Worm (Caenorhabditis elegans) whole organism, late embryonic: Measurements from ENCODE around the gene ZK892.6.

Source experiments
- C08G9.2 ChIP-seq: sonication (generic microtip); optimal IDR thresholded peaks from 2 replicates; lab custom pipeline; 2016; ENCODE audit warnings: mild to moderate bottlenecking, missing genetic modification characterization, moderate library complexity, missing compliant biosample characterization
- Y22D7AL.16 ChIP-seq: sonication (generic microtip); optimal IDR thresholded peaks from 2 replicates; lab custom pipeline; 2016; ENCODE audit warnings: missing genetic modification characterization, missing compliant biosample characterization
- ahr-1 ChIP-seq: sonication (generic microtip); optimal IDR thresholded peaks from 2 replicates; lab custom pipeline; 2016; ENCODE audit warnings: missing genetic modification characterization, missing compliant biosample characterization
- ceh-14 ChIP-seq: sonication (generic microtip); optimal IDR thresholded peaks from 2 replicates; lab custom pipeline; 2016; ENCODE audit warnings: missing genotype, missing genetic modification characterization, missing compliant biosample characterization
- ceh-18 ChIP-seq: sonication (generic microtip); optimal IDR thresholded peaks from 2 replicates; lab custom pipeline; 2016; ENCODE audit warnings: missing genetic modification characterization, missing compliant biosample characterization
- ceh-2 ChIP-seq: sonication (generic microtip); optimal IDR thresholded peaks from 2 replicates; lab custom pipeline; 2016; ENCODE audit warnings: missing genotype, missing genetic modification characterization, missing compliant biosample characterization
- ceh-22 ChIP-seq: sonication (generic microtip); optimal IDR thresholded peaks from 2 replicates; lab custom pipeline; 2017; ENCODE audit warnings: missing biosample characterization, missing genetic modification characterization
- ceh-24 ChIP-seq: sonication (generic microtip); optimal IDR thresholded peaks from 2 replicates; lab custom pipeline; 2016; ENCODE audit warnings: mild to moderate bottlenecking, missing genetic modification characterization, missing compliant biosample characterization
- ceh-31 ChIP-seq: sonication (generic microtip); optimal IDR thresholded peaks from 2 replicates; lab custom pipeline; 2016; ENCODE audit warnings: missing genetic modification characterization, missing compliant biosample characterization
- ceh-48 ChIP-seq: sonication (generic microtip); optimal IDR thresholded peaks from 2 replicates; lab custom pipeline; 2016; ENCODE audit warnings: missing genetic modification characterization, inconsistent platforms, missing compliant biosample characterization
- ceh-6 ChIP-seq: fragments of 200-800 bp; sonication (Bioruptor generic); optimal IDR thresholded peaks from 2 replicates; lab custom pipeline; 2018; ENCODE audit warnings: mild to moderate bottlenecking, missing genetic modification characterization, missing compliant biosample characterization
- ceh-9 ChIP-seq: sonication (generic microtip); optimal IDR thresholded peaks from 2 replicates; lab custom pipeline; 2016; ENCODE audit warnings: mild to moderate bottlenecking, missing genetic modification characterization, inconsistent platforms, missing compliant biosample characterization
- dmd-4 ChIP-seq: sonication (generic microtip); optimal IDR thresholded peaks from 2 replicates; lab custom pipeline; 2016; ENCODE audit warnings: borderline replicate concordance, missing genetic modification characterization, missing compliant biosample characterization
- elt-2 ChIP-seq: sonication (generic microtip); optimal IDR thresholded peaks from 2 replicates; lab custom pipeline; 2016; ENCODE audit warnings: missing genetic modification reagents, missing genetic modification characterization, missing compliant biosample characterization
- ets-4 ChIP-seq: sonication (generic microtip); optimal IDR thresholded peaks from 2 replicates; lab custom pipeline; 2016; ENCODE audit warnings: missing genetic modification characterization, missing compliant biosample characterization
- fax-1 ChIP-seq: sonication (generic microtip); optimal IDR thresholded peaks from 2 replicates; lab custom pipeline; 2016; ENCODE audit warnings: missing genotype, missing genetic modification characterization, missing compliant biosample characterization
- fkh-6 ChIP-seq: sonication (generic microtip); optimal IDR thresholded peaks from 2 replicates; lab custom pipeline; 2016; ENCODE audit warnings: missing genetic modification characterization, missing compliant biosample characterization
- hlh-6 ChIP-seq: sonication (generic microtip); optimal IDR thresholded peaks from 2 replicates; lab custom pipeline; 2016; ENCODE audit warnings: missing genotype, missing genetic modification characterization, missing compliant biosample characterization
- hlh-8 ChIP-seq: sonication (generic microtip); optimal IDR thresholded peaks from 2 replicates; lab custom pipeline; 2016; ENCODE audit warnings: missing genotype, missing genetic modification characterization, missing compliant biosample characterization
- lim-6 ChIP-seq: sonication (generic microtip); optimal IDR thresholded peaks from 2 replicates; lab custom pipeline; 2016; ENCODE audit warnings: missing genetic modification characterization, missing compliant biosample characterization
- lin-11 ChIP-seq: fragments of 200-800 bp; sonication (Bioruptor generic); optimal IDR thresholded peaks from 2 replicates; lab custom pipeline; 2018; ENCODE audit warnings: mild to moderate bottlenecking, missing genetic modification characterization, missing compliant biosample characterization
- madf-2 ChIP-seq: sonication (generic microtip); optimal IDR thresholded peaks from 2 replicates; lab custom pipeline; 2017; ENCODE audit warnings: missing genetic modification characterization, missing compliant biosample characterization
- nfya-1 ChIP-seq: sonication (generic microtip); optimal IDR thresholded peaks from 2 replicates; lab custom pipeline; 2017; ENCODE audit warnings: missing genetic modification characterization, mild to moderate bottlenecking, missing compliant biosample characterization, antibody characterized with exemption, moderate library complexity
- nhr-11 ChIP-seq: fragments of 150-350 bp; optimal IDR thresholded peaks from 2 replicates; lab custom pipeline; 2014; ENCODE audit warnings: missing biosample characterization, missing genetic modification characterization
- nhr-232 ChIP-seq: sonication (generic microtip); optimal IDR thresholded peaks from 2 replicates; lab custom pipeline; 2016; ENCODE audit warnings: missing genetic modification characterization, missing compliant biosample characterization
- npax-4 ChIP-seq: sonication (generic microtip); optimal IDR thresholded peaks from 2 replicates; lab custom pipeline; 2016; ENCODE audit warnings: missing genetic modification characterization, missing compliant biosample characterization
- odd-2 ChIP-seq: sonication (generic microtip); optimal IDR thresholded peaks from 2 replicates; lab custom pipeline; 2017; ENCODE audit warnings: antibody characterized with exemption, mild to moderate bottlenecking, missing genetic modification characterization, missing compliant biosample characterization
- pag-3 ChIP-seq: sonication (generic microtip); optimal IDR thresholded peaks from 2 replicates; lab custom pipeline; 2016; ENCODE audit warnings: missing compliant biosample characterization, missing genetic modification characterization, borderline replicate concordance
- pat-9 ChIP-seq: fragments of 200-800 bp; sonication (Bioruptor generic); optimal IDR thresholded peaks from 2 replicates; lab custom pipeline; 2018; ENCODE audit warnings: mild to moderate bottlenecking, missing genetic modification characterization, moderate library complexity, missing compliant biosample characterization
- pqm-1 ChIP-seq: sonication (generic microtip); optimal IDR thresholded peaks from 2 replicates; lab custom pipeline; 2016; ENCODE audit warnings: missing genetic modification characterization, missing compliant biosample characterization
- pros-1 ChIP-seq: fragments of 150-350 bp; optimal IDR thresholded peaks from 2 replicates; lab custom pipeline; 2014; ENCODE audit warnings: missing biosample characterization, missing genetic modification reagents, missing genetic modification characterization
- rnt-1 ChIP-seq: sonication (generic microtip); optimal IDR thresholded peaks from 2 replicates; lab custom pipeline; 2016; ENCODE audit warnings: missing genetic modification characterization, missing compliant biosample characterization
- sox-4 ChIP-seq: sonication (generic microtip); optimal IDR thresholded peaks from 2 replicates; lab custom pipeline; 2017; ENCODE audit warnings: mild to moderate bottlenecking, missing genetic modification characterization, inconsistent platforms, missing compliant biosample characterization
- syd-9 ChIP-seq: sonication (generic microtip); optimal IDR thresholded peaks from 2 replicates; lab custom pipeline; 2016; ENCODE audit warnings: mild to moderate bottlenecking, missing genetic modification characterization, moderate library complexity, missing compliant biosample characterization
- tbx-2 ChIP-seq: sonication (generic microtip); optimal IDR thresholded peaks from 2 replicates; lab custom pipeline; 2016; ENCODE audit warnings: missing genetic modification characterization, missing compliant biosample characterization
- tbx-7 ChIP-seq: sonication (generic microtip); optimal IDR thresholded peaks from 2 replicates; lab custom pipeline; 2016; ENCODE audit warnings: missing genotype, missing genetic modification characterization, missing compliant biosample characterization
- ttx-3 ChIP-seq: sonication (generic microtip); optimal IDR thresholded peaks from 2 replicates; lab custom pipeline; 2016; ENCODE audit warnings: missing genetic modification reagents, missing genetic modification characterization, missing compliant biosample characterization
- unc-42 ChIP-seq: sonication (generic microtip); optimal IDR thresholded peaks from 2 replicates; lab custom pipeline; 2016; ENCODE audit warnings: missing genotype, missing genetic modification characterization, missing compliant biosample characterization
- unc-55 ChIP-seq: sonication (generic microtip); optimal IDR thresholded peaks from 2 replicates; lab custom pipeline; 2017; ENCODE audit warnings: missing biosample characterization, missing genetic modification reagents, missing genetic modification characterization
- unc-86 ChIP-seq: sonication (generic microtip); optimal IDR thresholded peaks from 2 replicates; lab custom pipeline; 2016; ENCODE audit warnings: missing genetic modification characterization, missing compliant biosample characterization
- ztf-16 ChIP-seq: sonication (generic microtip); optimal IDR thresholded peaks from 2 replicates; lab custom pipeline; 2017; ENCODE audit warnings: missing genetic modification characterization, missing compliant biosample characterization

ZK892.6 gene

DNA sequence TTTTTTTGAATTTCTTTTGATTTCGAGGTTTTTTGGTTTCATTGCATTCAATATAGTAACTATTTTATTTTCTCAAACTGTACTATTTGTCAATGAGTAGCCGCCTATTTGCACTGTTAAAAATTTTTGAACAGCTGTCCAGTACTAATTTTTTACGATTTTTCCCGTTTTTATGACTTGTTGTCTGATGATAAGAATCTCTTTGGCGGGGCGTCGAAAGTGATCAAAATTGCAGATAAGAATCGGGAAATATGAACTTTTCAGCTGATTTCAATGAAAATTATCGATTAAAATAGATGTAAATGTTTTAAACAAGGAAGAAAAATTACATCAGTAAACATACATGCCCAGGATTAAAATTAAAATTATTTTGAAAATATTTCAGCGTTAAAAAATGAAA is 5.7 kb downstream of the ZK892.6 start:
- TF ChIP-seq elt-2 (tag; lab: Kevin White, UChicago), result peak; percentile 65
- TF ChIP-seq ceh-31 (tag; lab: Kevin White, UChicago), result no peak

- TF ChIP-seq ceh-9 (tag; lab: Kevin White, UChicago), result no peak
- TF ChIP-seq pros-1 (tag; lab: Kevin White, UChicago), result no peak
- TF ChIP-seq pqm-1 (tag; lab: Kevin White, UChicago), result no peak
- no peak for TF ChIP-seq hlh-6 (tag; lab: Kevin White, UChicago)
- TF ChIP-seq rnt-1, result no peak
These were observed 9.4 kb downstream of the ZK892.6 start, which contains the start of gene R53.5 for ce11 chrII:9970438-9971092. Gene R53.5, minus strand, starts transcription at chrII:9970488.

DNA sequence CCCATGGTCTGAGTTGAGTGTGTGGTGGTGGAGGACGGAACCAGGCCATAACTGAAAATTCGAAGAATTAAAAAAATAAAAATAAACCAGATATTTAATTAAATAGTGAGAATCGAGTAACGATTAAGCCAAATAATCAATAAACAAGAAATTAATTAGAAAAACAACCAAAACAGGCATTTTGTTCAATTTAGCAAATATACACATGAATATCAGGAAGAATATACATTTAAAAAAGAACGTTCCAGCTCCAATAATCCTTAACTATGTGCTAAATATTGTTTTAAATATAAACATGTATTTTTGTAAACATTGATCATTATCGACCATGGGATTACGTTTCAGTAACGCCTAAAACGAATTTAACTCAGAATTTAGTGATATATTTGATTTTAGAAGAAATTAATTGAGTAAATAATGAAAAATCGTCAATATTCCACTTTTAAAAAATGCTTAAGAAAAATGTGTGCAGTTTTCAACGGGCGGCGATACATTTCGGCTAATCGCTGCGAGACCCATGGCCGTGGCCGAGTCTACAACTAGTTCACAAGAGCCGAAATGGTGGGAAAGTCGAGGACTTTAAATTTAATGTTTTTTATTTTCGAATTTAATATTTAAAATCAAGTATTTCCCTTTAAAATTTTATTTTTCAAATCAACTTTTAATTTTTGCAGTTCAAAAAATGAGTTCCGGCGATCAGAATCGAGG is 11.8 kb downstream of the ZK892.6 start, which contains the start of the genes R53.4 and psf-1:
R53.4 (minus strand) TSS at position 51 of the 708 bp plus-strand sequence.
psf-1 (plus strand) TSS at position 675 of the 708 bp plus-strand sequence.
- TF ChIP-seq lin-11 (tag; lab: Kevin White, UChicago) (no peak), pag-3 (tag; lab: Kevin White, UChicago) (no peak), nhr-232 (tag; lab: Kevin White, UChicago) (no peak), ttx-3 (tag; lab: Kevin White, UChicago) (no peak), odd-2 (tag; lab: Kevin White, UChicago) (no peak), hlh-8 (tag; lab: Kevin White, UChicago) (peak; percentile 43), ceh-48 (tag; lab: Kevin White, UChicago) (no peak), ztf-16 (tag; lab: Kevin White, UChicago) (no peak), Y22D7AL.16 (tag; lab: Kevin White, UChicago) (no peak), ets-4 (tag; lab: Kevin White, UChicago) (peak; percentile 69), syd-9 (tag; lab: Kevin White, UChicago) (no peak), madf-2 (tag; lab: Kevin White, UChicago) (no peak), fax-1 (tag; lab: Kevin White, UChicago) (no peak), tbx-7 (tag; lab: Kevin White, UChicago) (peak; percentile 50), nhr-11 (tag; lab: Kevin White, UChicago) (no peak), ceh-31 (tag; lab: Kevin White, UChicago) (peak; percentile 86), dmd-4 (tag; lab: Kevin White, UChicago) (no peak), ceh-2 (tag; lab: Kevin White, UChicago) (peak; percentile 75), C08G9.2 (peak; percentile 74), ceh-6 (GFP tag; lab: Kevin White, UChicago) (no peak), elt-2 (tag; lab: Kevin White, UChicago) (peak; percentile 20), ceh-18 (tag; lab: Kevin White, UChicago) (no peak), tbx-2 (tag; lab: Kevin White, UChicago) (peak; percentile 83), unc-42 (tag; lab: Kevin White, UChicago) (peak; percentile 25), pqm-1 (tag; lab: Kevin White, UChicago) (no peak), unc-86 (tag; lab: Kevin White, UChicago) (no peak), ceh-22 (tag; lab: Kevin White, UChicago) (no peak), ahr-1 (tag; lab: Kevin White, UChicago) (peak; percentile 21)

DNA sequence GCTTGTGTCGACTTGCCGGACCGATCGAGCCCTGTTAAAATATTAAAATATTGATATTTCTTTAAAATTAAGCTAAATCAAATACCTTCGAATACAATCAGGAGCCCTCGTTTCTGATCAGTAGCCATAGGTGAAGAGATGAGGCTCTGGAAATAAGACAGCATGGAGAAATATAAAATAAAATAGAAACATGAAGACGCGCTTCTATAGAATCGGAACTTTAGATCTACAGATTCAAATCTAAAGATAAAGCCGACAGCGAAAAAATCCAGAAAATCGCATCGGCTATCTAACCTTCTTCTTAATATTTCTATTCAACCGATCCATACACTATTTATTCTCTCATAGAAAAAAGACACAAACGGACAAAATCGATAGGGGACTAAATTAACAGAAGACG is 13.0 kb downstream of the ZK892.6 start, which contains the start of gene dtmk-1:
dtmk-1 (minus strand) TSS at position 146 of the 400 bp plus-strand sequence.
- TF ChIP-seq ceh-31 (tag; lab: Kevin White, UChicago) (no peak), tbx-2 (tag; lab: Kevin White, UChicago) (no peak), ceh-18 (tag; lab: Kevin White, UChicago) (no peak), ztf-16 (tag; lab: Kevin White, UChicago) (no peak), hlh-8 (tag; lab: Kevin White, UChicago) (no peak), pat-9 (tag; lab: Kevin White, UChicago) (no peak), pros-1 (tag; lab: Kevin White, UChicago) (no peak), sox-4 (tag; lab: Kevin White, UChicago) (no peak), unc-55 (no peak), syd-9 (tag; lab: Kevin White, UChicago) (no peak), fax-1 (tag; lab: Kevin White, UChicago) (no peak), lim-6 (no peak), ceh-24 (no peak), fkh-6 (tag; lab: Kevin White, UChicago) (no peak), npax-4 (tag; lab: Kevin White, UChicago) (no peak), nhr-232 (tag; lab: Kevin White, UChicago) (no peak), nfya-1 (tag; lab: Kevin White, UChicago) (no peak), C08G9.2 (no peak), ceh-14 (tag; lab: Kevin White, UChicago) (no peak), Y22D7AL.16 (tag; lab: Kevin White, UChicago) (no peak)
